Fruit fly (Drosophila melanogaster): ENCODE data around the gene CG6497.

- TF ChIP-seq cnc (optimal IDR thresholded peaks at IDR 0.05), result no peak
- TF ChIP-seq CG7101 (tag; optimal IDR thresholded peaks at IDR 0.05), result no peak
- TF ChIP-seq cic (GFP tag; optimal IDR thresholded peaks at IDR 0.05), result no peak
- no peak for TF ChIP-seq CG1620 (GFP tag; optimal IDR thresholded peaks at IDR 0.05)
These were observed 44.3 kb downstream of the CG6497 start for dm6 chr3L:17209402-17209801.

Data from whole organism, adult.